Worm (Caenorhabditis elegans) whole organism, L2 larva: Measurements from ENCODE around the gene vti-1.
A peak's percentile ranks its signal among the peaks of the same experiment; 100 is the strongest.

Experiments
- C34F6.9 ChIP-seq: fragments of 150-350 bp; optimal IDR thresholded peaks from 2 replicates; lab custom pipeline; 2014; ENCODE audit warnings: missing biosample characterization, missing genetic modification characterization
- F13H6.1 ChIP-seq: sonication (generic microtip); optimal IDR thresholded peaks from 2 replicates; lab custom pipeline; 2016; ENCODE audit warnings: missing genetic modification characterization, missing compliant biosample characterization
- Y55F3AM.14 ChIP-seq: fragments of 200-800 bp; sonication (Bioruptor generic); optimal IDR thresholded peaks from 2 replicates; lab custom pipeline; 2018; ENCODE audit warnings: mild to moderate bottlenecking, missing genetic modification characterization, missing compliant biosample characterization
- alr-1 ChIP-seq: fragments of 150-350 bp; optimal IDR thresholded peaks from 2 replicates; lab custom pipeline; 2014; ENCODE audit warnings: missing biosample characterization, missing genetic modification characterization
- ama-1 ChIP-seq: fragments of 150-350 bp; optimal IDR thresholded peaks from 2 replicates; lab custom pipeline; 2018; ENCODE audit warnings: inconsistent platforms
- blmp-1 ChIP-seq: sonication (generic microtip); optimal IDR thresholded peaks from 2 replicates; lab custom pipeline; 2017; ENCODE audit warnings: missing genetic modification characterization, mild to moderate bottlenecking, missing compliant biosample characterization, antibody characterized with exemption, moderate library complexity; ENCODE audit not compliant: insufficient read depth
- ceh-16 ChIP-seq: fragments of 150-350 bp; optimal IDR thresholded peaks from 2 replicates; lab custom pipeline; 2014; ENCODE audit warnings: missing biosample characterization, missing genetic modification characterization
- crh-2 ChIP-seq: sonication (generic microtip); optimal IDR thresholded peaks from 2 replicates; lab custom pipeline; 2017; ENCODE audit warnings: missing biosample characterization, missing genetic modification characterization
- dmd-4 ChIP-seq: sonication (generic microtip); optimal IDR thresholded peaks from 2 replicates; lab custom pipeline; 2017; ENCODE audit warnings: missing biosample characterization, missing genetic modification characterization
- egl-27 ChIP-seq: sonication (generic microtip); optimal IDR thresholded peaks from 3 replicates; lab custom pipeline; 2017; ENCODE audit warnings: missing biosample characterization, missing genetic modification reagents, missing genetic modification characterization
- elt-3 ChIP-seq: sonication (generic microtip); optimal IDR thresholded peaks from 2 replicates; lab custom pipeline; 2017; ENCODE audit warnings: missing biosample characterization, missing genetic modification characterization
- fos-1 ChIP-seq: fragments of 150-350 bp; optimal IDR thresholded peaks from 2 replicates; lab custom pipeline; 2014; ENCODE audit warnings: missing biosample characterization, missing genetic modification characterization
- lin-11 ChIP-seq: fragments of 150-350 bp; sonication (generic microtip); optimal IDR thresholded peaks from 2 replicates; lab custom pipeline; 2014; ENCODE audit warnings: missing biosample characterization, missing genetic modification characterization, inconsistent platforms, mixed read lengths
- lin-13 ChIP-seq: fragments of 150-350 bp; optimal IDR thresholded peaks from 2 replicates; lab custom pipeline; 2014; ENCODE audit warnings: missing biosample characterization, missing genetic modification reagents, missing genetic modification characterization
- lsy-2 ChIP-seq, 2 experiments: fragments of 150-350 bp in 1 of 2; sonication (generic microtip) in 1 of 2; optimal IDR thresholded peaks; 2 replicates each; lab custom pipeline; 2014 to 2017; ENCODE audit warnings: missing biosample characterization in 2 of 2, missing genetic modification characterization in 2 of 2
- mdl-1 ChIP-seq, 2 experiments: fragments of 150-350 bp in 1 of 2; sonication (generic microtip) in 1 of 2; optimal IDR thresholded peaks; 2 replicates each; lab custom pipeline; 2017; ENCODE audit warnings: missing biosample characterization in 2 of 2, missing genetic modification characterization in 2 of 2
- nhr-10 ChIP-seq: sonication (generic microtip); optimal IDR thresholded peaks from 2 replicates; lab custom pipeline; 2017; ENCODE audit warnings: missing biosample characterization, missing genetic modification characterization
- nhr-11 ChIP-seq: fragments of 150-350 bp; optimal IDR thresholded peaks from 2 replicates; lab custom pipeline; 2014; ENCODE audit warnings: missing biosample characterization, missing genetic modification characterization
- nhr-129 ChIP-seq: fragments of 150-350 bp; optimal IDR thresholded peaks from 2 replicates; lab custom pipeline; 2014; ENCODE audit warnings: missing biosample characterization, missing genetic modification characterization
- nhr-21 ChIP-seq: fragments of 150-350 bp; optimal IDR thresholded peaks from 2 replicates; lab custom pipeline; 2014; ENCODE audit warnings: missing biosample characterization, missing genetic modification characterization
- nhr-237 ChIP-seq: fragments of 150-350 bp; optimal IDR thresholded peaks from 2 replicates; lab custom pipeline; 2014; ENCODE audit warnings: missing biosample characterization, missing genetic modification characterization
- nhr-25 ChIP-seq: fragments of 150-350 bp; sonication (generic microtip); optimal IDR thresholded peaks from 3 replicates; lab custom pipeline; 2014; ENCODE audit warnings: missing biosample characterization, missing genetic modification characterization
- sem-4 ChIP-seq: fragments of 150-350 bp; optimal IDR thresholded peaks from 2 replicates; lab custom pipeline; 2014; ENCODE audit warnings: missing biosample characterization, missing genetic modification reagents, missing genetic modification characterization
- sma-3 ChIP-seq: sonication (generic microtip); optimal IDR thresholded peaks from 2 replicates; lab custom pipeline; 2016; ENCODE audit warnings: missing genetic modification reagents, missing genetic modification characterization, missing compliant biosample characterization
- sma-9 ChIP-seq, 2 experiments: fragments of 150-350 bp in 1 of 2; sonication (generic microtip) in 1 of 2; optimal IDR thresholded peaks; 2 replicates each; lab custom pipeline; 2014 to 2016; ENCODE audit warnings: missing genetic modification characterization in 2 of 2, mild to moderate bottlenecking in 1 of 2, missing biosample characterization in 1 of 2, missing compliant biosample characterization in 1 of 2, missing genetic modification reagents in 1 of 2, moderate library complexity in 1 of 2
- snpc-4 ChIP-seq: fragments of 150-350 bp; optimal IDR thresholded peaks from 2 replicates; lab custom pipeline; 2014; ENCODE audit warnings: missing biosample characterization, missing genetic modification characterization
- unc-39 ChIP-seq: fragments of 150-350 bp; optimal IDR thresholded peaks from 2 replicates; lab custom pipeline; 2014; ENCODE audit warnings: missing biosample characterization, missing genetic modification characterization
- unc-55 ChIP-seq: fragments of 150-350 bp; sonication (generic microtip); optimal IDR thresholded peaks from 3 replicates; lab custom pipeline; 2014; ENCODE audit warnings: missing biosample characterization, missing genetic modification reagents, missing genetic modification characterization
- unc-62 ChIP-seq: fragments of 150-350 bp; optimal IDR thresholded peaks from 2 replicates; lab custom pipeline; 2014; ENCODE audit warnings: missing biosample characterization, missing genetic modification reagents, missing genetic modification characterization
- ztf-1 ChIP-seq: fragments of 200-800 bp; sonication (Bioruptor generic); conservative IDR thresholded peaks from 2 replicates; pipeline ENCODE4 v1.3.6; 2022; ENCODE audit warnings: missing genetic modification characterization, missing compliant biosample characterization
- ztf-4 ChIP-seq: fragments of 150-350 bp; optimal IDR thresholded peaks from 2 replicates; lab custom pipeline; 2014; ENCODE audit warnings: missing biosample characterization, missing genetic modification characterization

vti-1 gene

ce11 chrIV:14797354-14797753, 30.9 kb upstream of the vti-1 start, which contains the start of the genes Y57G11C.1147 and nuo-3 (continued):
- TF ChIP-seq egl-27: no peak
- no peak for TF ChIP-seq nhr-10
- TF ChIP-seq blmp-1 (tag; lab: Kevin White, UChicago): no peak
- TF ChIP-seq sma-9 (GFP tag; optimal IDR thresholded peaks at IDR 0.05; lab: Kevin White, UChicago): no peak
- TF ChIP-seq sma-9 (tag; optimal IDR thresholded peaks at IDR 0.05; lab: Kevin White, UChicago): no peak
- no peak for TF ChIP-seq ama-1 (lab: Kevin White, UChicago)
- TF ChIP-seq sem-4 (tag; lab: Kevin White, UChicago): no peak
- no peak for TF ChIP-seq Y55F3AM.14 (GFP tag; lab: Kevin White, UChicago)
- no peak for TF ChIP-seq alr-1 (tag; lab: Kevin White, UChicago)
- TF ChIP-seq nhr-237 (tag; lab: Kevin White, UChicago): no peak
- TF ChIP-seq ztf-1: no peak

DNA sequence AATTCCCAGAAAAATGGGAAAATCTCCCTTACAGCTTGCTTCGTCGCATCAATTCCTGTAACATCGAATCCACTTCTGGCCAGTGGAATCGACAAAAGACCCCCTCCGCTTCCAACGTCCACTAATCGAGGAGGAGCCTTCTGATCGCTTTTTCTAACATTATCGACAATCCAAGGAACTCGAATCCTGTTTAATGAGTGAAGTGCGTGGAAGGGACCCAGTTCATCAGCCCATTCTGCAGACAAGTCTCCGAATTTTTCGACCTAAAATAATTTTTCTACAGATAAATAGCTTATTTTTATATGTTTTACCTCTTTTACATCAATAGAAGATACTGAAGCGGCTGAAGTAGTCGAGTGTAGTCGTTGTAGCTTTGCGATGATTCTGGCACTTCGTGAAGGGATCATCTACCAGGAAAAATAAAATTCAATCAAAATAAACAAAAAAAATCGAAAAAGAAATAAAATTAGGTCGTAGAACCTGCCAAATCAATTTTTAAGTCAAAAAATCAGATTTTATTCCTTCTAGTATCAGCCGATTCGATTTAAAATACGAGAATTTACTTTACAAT, 29.5 kb upstream of the vti-1 start, which contains the start of gene coq-3:
Gene coq-3, minus strand, starts transcription at position 407 of the 571 bp plus-strand sequence.
- TF ChIP-seq Y55F3AM.14 (GFP tag; lab: Kevin White, UChicago): no peak
- no peak for TF ChIP-seq sma-3
- no peak for TF ChIP-seq fos-1 (tag; lab: Kevin White, UChicago)
- TF ChIP-seq F13H6.1: no peak
- TF ChIP-seq unc-39 (tag; lab: Kevin White, UChicago): no peak
- TF ChIP-seq crh-2 (tag; lab: Kevin White, UChicago): no peak
- no peak for TF ChIP-seq nhr-25
- TF ChIP-seq nhr-129 (tag; lab: Kevin White, UChicago): no peak

ce11 chrIV:14793900-14794624, 27.6 kb upstream of the vti-1 start:
- TF ChIP-seq nhr-11 (tag; lab: Kevin White, UChicago) (no peak), nhr-25 (peak; percentile 65), fos-1 (tag; lab: Kevin White, UChicago) (peak; percentile 50), ceh-16 (tag; lab: Kevin White, UChicago) (peak; percentile 54), F13H6.1 (peak; percentile 61), ztf-4 (tag; lab: Kevin White, UChicago) (peak; percentile 46), mdl-1 (tag; optimal IDR thresholded peaks at IDR 0.05; lab: Kevin White, UChicago) (peak; percentile 16 to 22), lin-13 (GFP tag; lab: Kevin White, UChicago) (peak; percentile 71), unc-62 (GFP tag; lab: Kevin White, UChicago) (no peak), snpc-4 (tag; lab: Kevin White, UChicago) (peak; percentile 53), nhr-21 (peak; percentile 10), sma-9 (GFP tag; optimal IDR thresholded peaks at IDR 0.05; lab: Kevin White, UChicago) (peak; percentile 38), sma-9 (tag; optimal IDR thresholded peaks at IDR 0.05; lab: Kevin White, UChicago) (no peak), dmd-4 (tag; lab: Kevin White, UChicago) (no peak), unc-55 (peak; percentile 68), crh-2 (tag; lab: Kevin White, UChicago) (peak; percentile 97), blmp-1 (tag; lab: Kevin White, UChicago) (peak; percentile 96), ama-1 (lab: Kevin White, UChicago) (no peak), nhr-129 (tag; lab: Kevin White, UChicago) (peak; percentile 89), sem-4 (tag; lab: Kevin White, UChicago) (peak; percentile 38), lin-11 (tag; lab: Kevin White, UChicago) (no peak), ztf-1 (no peak), lsy-2 (tag; optimal IDR thresholded peaks at IDR 0.05; lab: Kevin White, UChicago) (peak; percentile 4 to 47), sma-3 (peak; percentile 30), C34F6.9 (tag; lab: Kevin White, UChicago) (peak; percentile 71)

DNA sequence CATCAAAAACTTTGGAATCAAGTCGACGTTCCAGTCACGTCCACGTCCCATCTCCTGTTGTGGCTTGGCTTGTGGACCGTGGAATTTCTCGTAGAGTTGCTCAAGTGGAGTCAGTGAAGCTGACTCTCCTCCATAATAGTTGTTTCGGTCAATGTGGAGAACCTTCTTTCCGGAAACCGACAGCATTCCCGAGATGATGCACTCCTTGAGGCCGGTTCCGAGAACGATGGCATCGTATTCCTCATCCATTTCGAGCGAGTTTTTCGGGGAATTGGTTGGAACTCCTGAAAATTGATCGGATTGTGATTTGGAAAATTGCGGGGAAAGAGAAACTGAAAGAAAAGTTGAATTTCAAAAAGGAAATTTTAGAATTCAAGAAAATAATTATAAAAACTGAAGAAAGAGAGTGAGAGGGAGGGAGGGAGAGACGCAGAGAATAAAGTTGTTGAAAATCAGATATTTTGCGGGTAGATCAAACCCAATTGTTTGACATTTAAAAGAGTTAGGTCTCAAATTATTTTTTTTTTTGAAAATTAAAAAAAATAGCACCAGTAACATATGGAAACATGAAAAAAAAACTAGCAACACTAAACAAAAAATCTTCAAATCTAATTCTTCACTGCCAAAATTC, 26.3 kb upstream of the vti-1 start, which contains the start of gene gdi-1:
Gene gdi-1, minus strand, starts transcription at position 286 of the 631 bp plus-strand sequence.
- TF ChIP-seq lsy-2 (tag; optimal IDR thresholded peaks at IDR 0.05; lab: Kevin White, UChicago) (peak in 1 of 2 experiments; percentile 33), elt-3 (tag; lab: Kevin White, UChicago) (no peak), lin-11 (tag; lab: Kevin White, UChicago) (no peak), ama-1 (lab: Kevin White, UChicago) (peak; percentile 45)
